Worm (Caenorhabditis elegans): ENCODE measurements around the gene D1014.7.
A peak's percentile ranks its signal among the peaks of the same experiment; 100 is the strongest.

Gene D1014.7

DNA sequence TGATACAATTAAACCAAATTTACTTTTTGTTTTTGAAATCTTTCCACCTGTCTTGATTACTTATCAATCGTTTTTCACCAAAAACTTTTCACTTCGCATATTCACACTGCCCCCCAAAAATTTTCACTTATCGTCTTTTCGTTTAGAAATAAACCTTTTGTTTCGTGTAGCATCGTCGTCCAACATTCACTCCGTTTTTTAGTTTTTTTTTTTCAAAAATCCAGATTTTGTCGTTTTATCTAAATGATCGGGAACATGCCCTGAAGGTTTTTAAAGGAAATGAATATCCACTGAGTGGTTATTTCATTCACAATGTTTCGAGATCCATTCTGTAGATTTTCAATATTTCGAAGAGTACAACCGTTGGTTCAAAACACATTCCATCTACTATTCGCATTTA is at the start of gene D1014.7:
Gene D1014.7, plus strand, starts transcription at position 301 of the 400 bp plus-strand sequence.
- no peak for TF ChIP-seq egl-5 (tag; optimal IDR thresholded peaks at IDR 0.05)
- TF ChIP-seq mml-1 (tag; optimal IDR thresholded peaks at IDR 0.05): no peak
- TF ChIP-seq ztf-4 (tag; optimal IDR thresholded peaks at IDR 0.05): no peak
- no peak for TF ChIP-seq eor-1 (tag; optimal IDR thresholded peaks at IDR 0.05)
- no peak for TF ChIP-seq unc-62 (GFP tag; optimal IDR thresholded peaks at IDR 0.05)
- TF ChIP-seq fkh-10 (GFP tag; optimal IDR thresholded peaks at IDR 0.05): no peak
- TF ChIP-seq daf-12 (tag; optimal IDR thresholded peaks at IDR 0.05): no peak
- TF ChIP-seq snpc-4 (tag; optimal IDR thresholded peaks at IDR 0.05): no peak
- no peak for TF ChIP-seq mdl-1 (tag; optimal IDR thresholded peaks at IDR 0.05)
- no peak for TF ChIP-seq elt-1 (tag; optimal IDR thresholded peaks at IDR 0.05)

DNA sequence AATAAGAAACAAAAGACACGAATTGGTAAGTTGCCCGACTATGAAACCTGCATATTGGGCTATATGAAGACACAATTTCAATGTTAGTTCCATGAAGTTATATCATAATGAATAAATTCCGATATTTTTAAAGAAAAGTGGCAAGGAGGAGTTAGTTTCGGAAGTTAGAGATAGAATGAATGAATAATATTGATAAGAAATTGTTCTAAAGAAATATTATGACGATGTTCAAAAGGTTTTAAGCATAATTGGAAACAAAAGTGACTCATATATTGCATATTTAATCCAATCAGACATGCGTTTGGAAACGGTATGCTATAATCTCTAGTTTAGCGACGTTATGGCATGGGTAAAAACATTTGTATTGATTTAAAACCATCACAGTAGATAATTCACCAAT is 48.4 kb upstream of the D1014.7 start, which contains the start of gene str-143:
Gene str-143, minus strand, starts transcription at position 101 of the 400 bp plus-strand sequence.
- TF ChIP-seq nhr-67 (tag; optimal IDR thresholded peaks at IDR 0.05) (no peak), pha-4 (tag; optimal IDR thresholded peaks at IDR 0.05) (no peak), fkh-10 (GFP tag; optimal IDR thresholded peaks at IDR 0.05) (no peak), ceh-28 (tag; optimal IDR thresholded peaks at IDR 0.05) (no peak), eor-1 (tag; optimal IDR thresholded peaks at IDR 0.05) (no peak), elt-1 (tag; optimal IDR thresholded peaks at IDR 0.05) (no peak)

DNA sequence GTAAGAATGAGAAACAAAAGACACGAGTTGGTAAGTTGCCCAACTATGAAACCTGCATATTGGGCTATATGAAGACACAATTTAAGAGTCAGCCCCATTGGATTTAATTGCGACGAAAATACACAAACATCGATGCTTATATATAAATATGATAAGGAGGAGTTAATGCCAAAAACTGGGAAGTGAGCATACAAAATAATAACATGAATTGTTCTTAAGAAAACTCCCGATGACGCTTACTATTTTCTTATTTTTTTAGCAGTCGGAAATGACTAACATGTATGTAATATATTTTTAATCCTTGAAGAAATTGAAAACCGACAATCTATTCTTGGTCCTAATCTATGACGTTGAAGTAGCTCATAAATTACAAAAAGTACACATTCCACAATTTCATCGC is 46.0 kb upstream of the D1014.7 start, which contains the start of gene str-144:
Gene str-144, minus strand, starts transcription at position 101 of the 400 bp plus-strand sequence.
- no peak for TF ChIP-seq nhr-43 (tag; optimal IDR thresholded peaks at IDR 0.05; ENCODE audit: poor library complexity, severe bottlenecking)
- TF ChIP-seq aly-2 (tag; optimal IDR thresholded peaks at IDR 0.05): no peak
- TF ChIP-seq mdl-1 (tag; optimal IDR thresholded peaks at IDR 0.05): no peak
- no peak for TF ChIP-seq ceh-82 (tag; optimal IDR thresholded peaks at IDR 0.05)
- TF ChIP-seq egl-5 (tag; optimal IDR thresholded peaks at IDR 0.05): no peak
- TF ChIP-seq ama-1 (optimal IDR thresholded peaks at IDR 0.05): no peak
- no peak for TF ChIP-seq elt-1 (tag; optimal IDR thresholded peaks at IDR 0.05)
- no peak for TF ChIP-seq ZK546.5 (tag; optimal IDR thresholded peaks at IDR 0.05)
- no peak for TF ChIP-seq jun-1 (tag; optimal IDR thresholded peaks at IDR 0.05)
- no peak for TF ChIP-seq skn-1 (tag; optimal IDR thresholded peaks at IDR 0.05)
- no peak for TF ChIP-seq nhr-11 (tag; optimal IDR thresholded peaks at IDR 0.05)
- no peak for TF ChIP-seq egl-27 (tag; optimal IDR thresholded peaks at IDR 0.05)
- TF ChIP-seq nhr-76 (tag; optimal IDR thresholded peaks at IDR 0.05): no peak
- TF ChIP-seq pha-4 (tag; optimal IDR thresholded peaks at IDR 0.05): no peak
- TF ChIP-seq R02D3.7 (tag; optimal IDR thresholded peaks at IDR 0.05): no peak
- TF ChIP-seq ceh-16 (tag; optimal IDR thresholded peaks at IDR 0.05): no peak

DNA sequence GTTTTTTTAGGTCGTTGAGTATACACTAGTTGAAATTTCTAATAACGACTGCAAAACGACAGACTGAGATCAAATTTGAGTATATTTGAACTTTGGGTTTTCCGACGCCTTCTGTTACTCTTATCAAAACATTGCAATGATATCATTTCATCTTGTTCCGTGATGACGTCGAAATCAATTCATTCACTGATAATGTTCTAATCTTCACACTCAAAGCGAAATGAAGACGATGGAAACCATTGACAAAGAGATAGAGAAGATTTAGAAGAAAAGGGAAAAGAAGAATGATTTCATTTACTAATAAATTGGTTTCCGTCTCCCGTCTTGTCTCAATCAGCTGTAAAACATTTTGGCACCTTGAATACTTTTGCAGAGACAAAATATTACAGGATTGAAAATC is 44.9 kb upstream of the D1014.7 start:
- peak; percentile 26 for TF ChIP-seq nhr-25 (tag; optimal IDR thresholded peaks at IDR 0.05)
- no peak for TF ChIP-seq aly-2 (tag; optimal IDR thresholded peaks at IDR 0.05)
- no peak for TF ChIP-seq nfya-1 (tag; optimal IDR thresholded peaks at IDR 0.05; ENCODE audit: insufficient read depth)
- peak; percentile 62 for TF ChIP-seq nhr-23 (tag; optimal IDR thresholded peaks at IDR 0.05)
- TF ChIP-seq hmg-11 (tag; optimal IDR thresholded peaks at IDR 0.05): no peak
- peak; percentile 48 for TF ChIP-seq nhr-43 (tag; optimal IDR thresholded peaks at IDR 0.05; ENCODE audit: poor library complexity, severe bottlenecking)
- no peak for TF ChIP-seq egl-5 (tag; optimal IDR thresholded peaks at IDR 0.05)
- no peak for TF ChIP-seq nhr-237 (tag; optimal IDR thresholded peaks at IDR 0.05)
- no peak for TF ChIP-seq R02D3.7 (tag; optimal IDR thresholded peaks at IDR 0.05)
- TF ChIP-seq snpc-4 (tag; optimal IDR thresholded peaks at IDR 0.05): no peak
- TF ChIP-seq nhr-28 (tag; optimal IDR thresholded peaks at IDR 0.05): no peak
- no peak for TF ChIP-seq pha-4 (tag; optimal IDR thresholded peaks at IDR 0.05)
- no peak for TF ChIP-seq pqm-1 (tag; optimal IDR thresholded peaks at IDR 0.05)
- TF ChIP-seq sea-2 (GFP tag; optimal IDR thresholded peaks at IDR 0.05): no peak
- peak; percentile 39 for TF ChIP-seq egl-27 (tag; optimal IDR thresholded peaks at IDR 0.05)
- TF ChIP-seq ceh-16 (tag; optimal IDR thresholded peaks at IDR 0.05): no peak
- TF ChIP-seq ztf-11 (tag; optimal IDR thresholded peaks at IDR 0.05): no peak
- TF ChIP-seq ztf-4 (tag; optimal IDR thresholded peaks at IDR 0.05): no peak
- no peak for TF ChIP-seq eor-1 (tag; optimal IDR thresholded peaks at IDR 0.05)
- no peak for TF ChIP-seq lin-15B (tag; optimal IDR thresholded peaks at IDR 0.05)
- TF ChIP-seq ceh-28 (tag; optimal IDR thresholded peaks at IDR 0.05): peak; percentile 40
- no peak for TF ChIP-seq mdl-1 (tag; optimal IDR thresholded peaks at IDR 0.05)
- TF ChIP-seq lsy-12 (tag; optimal IDR thresholded peaks at IDR 0.05): no peak
- TF ChIP-seq elt-3 (tag; optimal IDR thresholded peaks at IDR 0.05): peak; percentile 36 to 82 (median 53)
- no peak for TF ChIP-seq nhr-11 (tag; optimal IDR thresholded peaks at IDR 0.05)
- TF ChIP-seq daf-12 (tag; optimal IDR thresholded peaks at IDR 0.05): no peak
- TF ChIP-seq skn-1 (tag; optimal IDR thresholded peaks at IDR 0.05): no peak
- no peak for TF ChIP-seq ceh-9 (tag; optimal IDR thresholded peaks at IDR 0.05)
- TF ChIP-seq jun-1 (tag; optimal IDR thresholded peaks at IDR 0.05): no peak

All from whole organism, L3 larva.